Comparison of ENCODE assay signal across 2 fruit fly cellular contexts in the genomic region with DNA sequence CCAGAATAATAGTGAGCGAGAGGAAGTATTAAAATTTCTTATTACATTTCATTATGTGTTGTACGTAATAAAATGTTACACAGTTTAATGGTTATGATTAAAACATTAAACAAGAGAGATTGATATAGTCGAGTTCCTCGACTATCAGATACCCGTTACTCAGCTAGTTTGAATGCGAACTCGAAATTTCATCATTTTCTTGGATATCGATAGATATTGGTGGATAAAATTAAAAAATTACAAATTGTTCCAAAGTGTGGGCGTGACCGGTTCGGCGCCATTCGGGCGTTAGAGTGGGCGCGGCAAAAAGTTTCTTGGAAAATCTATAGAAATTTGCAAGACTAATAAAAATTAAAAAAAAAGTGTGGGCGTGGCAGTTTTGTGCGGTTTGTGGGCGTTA.
TF ChIP-seq lines count a peak whose summit lies in the region.

No protein-coding gene starts in this region.

- no peak for TF ChIP-seq CTCF in whole organism, embryonic (GFP tag; optimal IDR thresholded peaks at IDR 0.05; lab: Kevin White, UChicago)

TF ChIP-seq in whole organism, embryonic, 481 proteins besides CTCF, POLR2A, EP300 and RAD21:
- no peak for TF ChIP-seq ase (GFP tag; IDR thresholded peaks at IDR 0.05; lab: Robert Waterston, UW)
- peak; percentile 51 for TF ChIP-seq CG14860 (GFP tag; IDR thresholded peaks at IDR 0.05; lab: Robert Waterston, UW; ENCODE audit: partially characterized antibody)
- TF ChIP-seq CG33557 (GFP tag; optimal IDR thresholded peaks at IDR 0.05; lab: Kevin White, UChicago) = no peak

TF ChIP-seq in whole organism, wandering third instar larva, 38 proteins besides CTCF, POLR2A, EP300 and RAD21:
- TF ChIP-seq GATAd (GFP tag; optimal IDR thresholded peaks at IDR 0.05; lab: Kevin White, UChicago) (no peak), Dfd (GFP tag; optimal IDR thresholded peaks at IDR 0.05; lab: Kevin White, UChicago) (peak; percentile 93), HLH106 (tag; optimal IDR thresholded peaks at IDR 0.05; lab: Kevin White, UChicago) (no peak)

Comparison
In these comparisons a context has a peak if more than half of its experiments do, and no peak if none do; other contexts are left out.
1. Of the 10 proteins assayed by ChIP-seq in both whole organism, embryonic and whole organism, wandering third instar larva: peak only in whole organism, embryonic: none; only in whole organism, wandering third instar larva: Dfd; in both: none; in neither: 9.